Fruit fly (Drosophila melanogaster) whole organism, wandering third instar larva: Measurements from ENCODE around the gene Abi.

ENCODE experiments used
- CG32264 ChIP-seq: fragments of 200-800 bp; sonication (Bioruptor generic); optimal IDR thresholded peaks from 2 replicates; lab custom pipeline; 2016; ENCODE audit warnings: missing biosample characterization, missing genetic modification characterization
- Dfd ChIP-seq: fragments of >200 bp; optimal IDR thresholded peaks from 2 replicates; lab custom pipeline; 2017; ENCODE audit warnings: missing biosample characterization, missing genetic modification characterization
- Rel ChIP-seq, 2 experiments: fragments of 200-800 bp; sonication (Bioruptor generic) in 1 of 2; optimal IDR thresholded peaks; 2 replicates in 1 of 2; 3 replicates in 1 of 2; lab custom pipeline; 2016 to 2019; ENCODE audit warnings: mild to moderate bottlenecking in 2 of 2, missing biosample characterization in 2 of 2, missing genetic modification characterization in 2 of 2, moderate library complexity in 1 of 2
- dl ChIP-seq, 2 experiments: fragments of 175-275, 200-275 bp in 1 of 2; fragments of 200-275 bp in 1 of 2; sonication (Bioruptor generic); optimal IDR thresholded peaks; lab custom pipeline; 2018; ENCODE audit warnings: mild to moderate bottlenecking in 2 of 2, missing biosample characterization in 2 of 2, missing genetic modification characterization in 2 of 2, moderate library complexity in 2 of 2; ENCODE audit not compliant: partially characterized antibody in 2 of 2, insufficient read depth in 1 of 2
- h ChIP-seq: fragments of 200-800 bp; sonication (Bioruptor generic); optimal IDR thresholded peaks from 3 replicates; lab custom pipeline; 2016; ENCODE audit warnings: missing biosample characterization, mild to moderate bottlenecking, missing genetic modification characterization
- lola ChIP-seq: fragments of >200 bp; optimal IDR thresholded peaks from 2 replicates; lab custom pipeline; 2017; ENCODE audit warnings: missing biosample characterization, missing genetic modification characterization

DNA sequence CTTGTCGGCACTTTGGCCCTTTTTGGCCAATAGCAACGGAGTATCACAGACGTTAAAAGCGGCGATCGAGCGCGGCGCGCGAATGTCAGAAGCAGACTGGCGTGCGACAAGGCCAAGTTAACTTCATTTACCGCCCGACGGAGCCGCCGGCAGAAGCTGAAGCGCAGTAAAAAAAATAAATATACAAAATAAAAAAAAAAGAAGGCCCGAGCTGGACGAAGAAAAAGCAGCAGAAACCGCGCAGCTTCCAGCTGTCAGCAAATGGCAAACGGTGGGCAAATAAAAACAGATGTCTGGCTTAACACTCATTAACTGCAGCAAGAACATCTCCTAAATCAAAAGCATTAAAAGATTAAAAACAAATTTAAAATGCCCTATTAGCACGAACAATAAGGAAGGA is 9.8 kb upstream of the Abi start, which contains the start of gene CG14356:
- TF ChIP-seq dl (GFP tag; optimal IDR thresholded peaks at IDR 0.05; lab: Kevin White, UChicago; ENCODE audit: insufficient read depth in 1 of 2, partially characterized antibody in 2 of 2) = no peak
- no peak for TF ChIP-seq h (GFP tag; lab: Kevin White, UChicago)
- no peak for TF ChIP-seq CG32264 (GFP tag; lab: Kevin White, UChicago)
- no peak for TF ChIP-seq lola (GFP tag; lab: Kevin White, UChicago)
- no peak for TF ChIP-seq Dfd (GFP tag; lab: Kevin White, UChicago)
- no peak for TF ChIP-seq Rel (GFP tag; optimal IDR thresholded peaks at IDR 0.05; lab: Kevin White, UChicago)
- no peak for TF ChIP-seq Rel (tag; optimal IDR thresholded peaks at IDR 0.05; lab: Kevin White, UChicago)
